Worm (Caenorhabditis elegans): ENCODE measurements around the gene wht-4.

DNA sequence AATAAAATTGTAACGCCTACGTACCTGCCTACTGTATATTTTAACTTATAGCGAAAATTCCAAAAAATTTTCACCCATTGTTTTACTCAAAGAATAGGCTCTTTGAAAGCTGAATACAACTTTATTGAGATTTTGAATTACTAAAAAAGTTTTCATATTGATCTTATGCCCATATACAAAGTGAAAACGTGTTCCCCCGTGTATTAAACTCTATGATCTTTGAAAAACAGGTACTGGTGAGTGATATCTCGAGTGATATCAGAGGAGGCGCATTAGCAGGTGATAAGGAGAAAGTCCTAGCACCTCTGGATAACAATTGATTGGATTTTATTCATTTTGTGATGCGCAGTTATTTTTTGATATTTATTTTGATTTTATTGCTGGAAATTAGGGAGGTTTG lies 38.5 kb upstream of the wht-4 start, which contains the start of gene C17F4.3:
- TF ChIP-seq unc-55 (GFP tag; optimal IDR thresholded peaks at IDR 0.05) = no peak
- no peak for TF ChIP-seq nhr-11 (tag; optimal IDR thresholded peaks at IDR 0.05)
- no peak for TF ChIP-seq elt-1 (tag; optimal IDR thresholded peaks at IDR 0.05)
- no peak for TF ChIP-seq ZK546.5 (tag; optimal IDR thresholded peaks at IDR 0.05)
- no peak for TF ChIP-seq elt-3 (tag; optimal IDR thresholded peaks at IDR 0.05)
- TF ChIP-seq R02D3.7 (tag; optimal IDR thresholded peaks at IDR 0.05) = no peak
- no peak for TF ChIP-seq skn-1 (tag; optimal IDR thresholded peaks at IDR 0.05)
- no peak for TF ChIP-seq lsy-2 (tag; optimal IDR thresholded peaks at IDR 0.05)
- no peak for TF ChIP-seq lin-39 (tag; optimal IDR thresholded peaks at IDR 0.05)
- no peak for TF ChIP-seq unc-62 (GFP tag; optimal IDR thresholded peaks at IDR 0.05)
- TF ChIP-seq nhr-23 (tag; optimal IDR thresholded peaks at IDR 0.05) = no peak
- no peak for TF ChIP-seq F13H6.1 (tag; optimal IDR thresholded peaks at IDR 0.05)
- no peak for TF ChIP-seq nhr-10 (tag; optimal IDR thresholded peaks at IDR 0.05)

Measured in whole organism, L2 larva.